Worm (Caenorhabditis elegans): ENCODE measurements around the gene dnj-8.

dnj-8 gene

DNA sequence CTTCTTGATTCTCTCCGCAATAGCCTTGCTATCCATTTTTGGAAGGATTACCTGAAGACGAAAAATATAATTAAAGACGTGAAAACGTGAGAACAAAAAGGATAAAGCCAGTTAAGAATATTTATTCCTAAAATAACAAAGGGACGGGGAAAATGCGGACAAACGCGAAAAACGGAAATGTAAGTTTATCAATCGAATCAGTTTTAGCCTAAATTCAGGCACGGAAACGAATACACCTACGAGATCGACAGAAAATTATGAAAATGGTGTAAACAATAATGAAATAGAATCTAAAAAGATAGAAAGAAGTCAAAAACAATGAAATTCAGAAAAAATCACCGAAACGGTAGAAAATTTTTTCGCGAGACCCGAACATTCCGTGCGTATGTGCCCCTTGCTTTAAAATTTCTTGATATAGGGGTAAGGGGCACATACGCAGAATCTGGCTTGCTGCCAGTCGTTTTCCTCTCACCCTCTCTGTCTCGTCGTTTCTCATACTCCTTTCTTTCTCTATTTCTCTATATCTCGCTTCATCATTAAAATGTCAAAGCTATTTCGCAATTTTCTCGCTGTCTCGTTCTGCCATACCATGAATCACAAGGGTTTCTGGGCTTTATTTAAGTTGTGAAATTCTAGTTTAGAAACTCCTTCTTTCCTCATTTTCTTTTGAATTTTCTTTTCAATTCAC lies 9.1 kb downstream of the dnj-8 start, which contains the start of gene icd-1 (continued):
- TF ChIP-seq ZK546.5 (tag; optimal IDR thresholded peaks at IDR 0.05) = peak in 1 of 2 experiments; percentile 51
- TF ChIP-seq zip-2 (tag; optimal IDR thresholded peaks at IDR 0.05) = peak; percentile 75
- TF ChIP-seq mes-2 (tag; optimal IDR thresholded peaks at IDR 0.05; ENCODE audit: poor library complexity, severe bottlenecking) = peak; percentile 92
- peak; percentile 93 for TF ChIP-seq php-3 (GFP tag; IDR thresholded peaks at IDR 0.05)
- TF ChIP-seq ceh-28 (tag; optimal IDR thresholded peaks at IDR 0.05) = peak; percentile 47
- TF ChIP-seq tag-97 (GFP tag; IDR thresholded peaks at IDR 0.05) = 0 out of 2 replicates have a peak, but pooled peaks have one; percentile 37
- peak; percentile 89 for TF ChIP-seq ceh-20 (GFP tag; IDR thresholded peaks at IDR 0.05)
- peak; percentile 38; the same call in 1 of the 2 replicates for TF ChIP-seq set-16 (GFP tag; IDR thresholded peaks at IDR 0.05)
- TF ChIP-seq vab-7 (GFP tag; IDR thresholded peaks at IDR 0.05) = peak; percentile 44; the same call in 1 of the 2 replicates
- TF ChIP-seq lin-38 (GFP tag; IDR thresholded peaks at IDR 0.05) = peak; percentile 91
- peak; percentile 81 for TF ChIP-seq spr-1 (tag; optimal IDR thresholded peaks at IDR 0.05)
- TF ChIP-seq zfp-3 (GFP tag; conservative IDR thresholded peaks at IDR 0.05) = peak; percentile 63; the same call in 1 of the 2 replicates
- TF ChIP-seq dmd-8 (GFP tag; IDR thresholded peaks at IDR 0.05) = peak; percentile 55; the same call in 1 of the 2 replicates
- no peak for TF ChIP-seq ces-1 (GFP tag; optimal IDR thresholded peaks at IDR 0.05)
- TF ChIP-seq nhr-76 (tag; optimal IDR thresholded peaks at IDR 0.05) = peak; percentile 55
- peak; percentile 78 for TF ChIP-seq ztf-7 (tag; optimal IDR thresholded peaks at IDR 0.05)
- peak; percentile 71 for TF ChIP-seq spr-3 (GFP tag; optimal IDR thresholded peaks at IDR 0.05)
- TF ChIP-seq nhr-25 (tag; optimal IDR thresholded peaks at IDR 0.05; ENCODE audit: borderline replicate concordance, insufficient read depth) = peak; percentile 91
- peak; percentile 58; the same call in 1 of the 2 replicates for TF ChIP-seq D1046.2 (GFP tag; IDR thresholded peaks at IDR 0.05)
- TF ChIP-seq pha-4 (GFP tag; IDR thresholded peaks at IDR 0.05) = peak; percentile 94
- peak; percentile 79 for TF ChIP-seq pha-4 (tag; optimal IDR thresholded peaks at IDR 0.05)
- TF ChIP-seq Y105C5A.15 (GFP tag; IDR thresholded peaks at IDR 0.05) = no peak; the same call in 1 of the 2 replicates
- TF ChIP-seq nhr-77 (tag; optimal IDR thresholded peaks at IDR 0.05) = peak; percentile 96
- TF ChIP-seq nhr-28 (tag; optimal IDR thresholded peaks at IDR 0.05) = peak; percentile 90
- no peak for TF ChIP-seq ama-1 (optimal IDR thresholded peaks at IDR 0.05)
- no peak for TF ChIP-seq zip-11 (GFP tag; IDR thresholded peaks at IDR 0.05)
- TF ChIP-seq madf-5 (GFP tag; IDR thresholded peaks at IDR 0.05) = no peak
- peak; percentile 73 for TF ChIP-seq Y48G9A.11 (GFP tag; IDR thresholded peaks at IDR 0.05)
- peak; percentile 95 for TF ChIP-seq nhr-11 (tag; optimal IDR thresholded peaks at IDR 0.05)
- TF ChIP-seq mdl-1 (tag; optimal IDR thresholded peaks at IDR 0.05) = peak; percentile 56 to 77
- TF ChIP-seq rbr-2 (tag; optimal IDR thresholded peaks at IDR 0.05) = peak; percentile 95
- no peak for TF ChIP-seq snpc-4 (tag; optimal IDR thresholded peaks at IDR 0.05)
- TF ChIP-seq dpl-1 (GFP tag; optimal IDR thresholded peaks at IDR 0.05) = peak; percentile 83
- peak; percentile 69 for TF ChIP-seq F10B5.3 (tag; optimal IDR thresholded peaks at IDR 0.05)
- TF ChIP-seq nhr-102 (tag; optimal IDR thresholded peaks at IDR 0.05) = peak; percentile 93
- TF ChIP-seq lim-7 (GFP tag; IDR thresholded peaks at IDR 0.05) = no peak
- peak; percentile 58 for TF ChIP-seq lin-15B (tag; optimal IDR thresholded peaks at IDR 0.05)
- peak; percentile 94 for TF ChIP-seq T26A8.4 (GFP tag; IDR thresholded peaks at IDR 0.05)
- no peak for TF ChIP-seq sdz-12 (GFP tag; optimal IDR thresholded peaks at IDR 0.05)
- peak; percentile 10 for TF ChIP-seq R02D3.7 (tag; optimal IDR thresholded peaks at IDR 0.05)
- 0 out of 2 replicates have a peak, but pooled peaks have one; percentile 30 for TF ChIP-seq ceh-44 (GFP tag; IDR thresholded peaks at IDR 0.05)
- TF ChIP-seq hlh-30 (tag; optimal IDR thresholded peaks at IDR 0.05; ENCODE audit: insufficient read depth) = peak; percentile 95
- TF ChIP-seq hif-1 (tag; optimal IDR thresholded peaks at IDR 0.05) = peak; percentile 47 to 83
- peak; percentile 88 for TF ChIP-seq daf-19 (GFP tag; conservative IDR thresholded peaks at IDR 0.05)
- peak; percentile 78 for TF ChIP-seq fkh-10 (GFP tag; optimal IDR thresholded peaks at IDR 0.05)
- peak; percentile 81 for TF ChIP-seq tra-1 (GFP tag; IDR thresholded peaks at IDR 0.05)
- peak; percentile 86 for TF ChIP-seq arid-1 (GFP tag; conservative IDR thresholded peaks at IDR 0.05)
- no peak for TF ChIP-seq cey-2 (tag; optimal IDR thresholded peaks at IDR 0.05; ENCODE audit: borderline replicate concordance, insufficient read depth)
- TF ChIP-seq F37D6.2 (tag; optimal IDR thresholded peaks at IDR 0.05) = peak; percentile 86
